Worm (Caenorhabditis elegans) whole organism, young adult: ENCODE measurements around the gene H35N09.1.
A peak's percentile ranks its signal among the peaks of the same experiment; 100 is the strongest.

ENCODE experiments used
- B0336.3 ChIP-seq: fragments of 200-800 bp; sonication (Bioruptor generic); IDR thresholded peaks from 2 replicates; pipeline ENCODE4 v1.3.6; 2022; ENCODE audit warnings: missing genetic modification characterization, missing compliant biosample characterization
- D2030.7 ChIP-seq: fragments of 200-800 bp; sonication (Bioruptor generic); IDR thresholded peaks from 2 replicates; pipeline ENCODE4 v1.3.6; 2022; ENCODE audit warnings: missing genetic modification reagents, missing genetic modification characterization, missing compliant biosample characterization
- F22D6.2 ChIP-seq: sonication (generic microtip); optimal IDR thresholded peaks from 2 replicates; lab custom pipeline; 2016; ENCODE audit warnings: mild to moderate bottlenecking, missing genetic modification characterization, missing compliant biosample characterization
- F39B2.1 ChIP-seq: fragments of 200-800 bp; sonication (Bioruptor generic); IDR thresholded peaks from 2 replicates; pipeline ENCODE4 v1.3.6; 2022; ENCODE audit warnings: missing genetic modification reagents, missing genetic modification characterization, missing compliant biosample characterization
- F57C9.4 ChIP-seq: sonication (generic microtip); optimal IDR thresholded peaks from 2 replicates; lab custom pipeline; 2017; ENCODE audit warnings: mild to moderate bottlenecking, missing genetic modification characterization, missing compliant biosample characterization
- T07F8.4 ChIP-seq: sonication (generic microtip); optimal IDR thresholded peaks from 2 replicates; lab custom pipeline; 2016; ENCODE audit warnings: mild to moderate bottlenecking, missing genetic modification characterization, moderate library complexity, missing compliant biosample characterization
- Y53G8AR.9 ChIP-seq: fragments of 200-800 bp; sonication (Bioruptor generic); conservative IDR thresholded peaks from 2 replicates; pipeline ENCODE4 v1.3.6; 2022; ENCODE audit warnings: missing genetic modification reagents, missing genetic modification characterization, missing compliant biosample characterization
- Y79H2A.3 ChIP-seq: fragments of 200-800 bp; sonication (Bioruptor generic); conservative IDR thresholded peaks from 2 replicates; pipeline ENCODE4 v1.3.6; 2022; ENCODE audit warnings: missing genetic modification reagents, missing genetic modification characterization, missing compliant biosample characterization
- aptf-2 ChIP-seq: fragments of 200-800 bp; sonication (Bioruptor generic); conservative IDR thresholded peaks from 2 replicates; pipeline ENCODE4 v1.3.6; 2022; ENCODE audit warnings: missing genetic modification reagents, missing genetic modification characterization, missing compliant biosample characterization
- atf-7 ChIP-seq: sonication (generic microtip); optimal IDR thresholded peaks from 2 replicates; lab custom pipeline; 2017; ENCODE audit warnings: mild to moderate bottlenecking, missing genetic modification characterization, missing compliant biosample characterization
- attf-5 ChIP-seq: fragments of 200-800 bp; sonication (Bioruptor generic); optimal IDR thresholded peaks from 2 replicates; lab custom pipeline; 2018; ENCODE audit warnings: mild to moderate bottlenecking, missing genetic modification characterization, missing compliant biosample characterization
- attf-6 ChIP-seq: fragments of 200-800 bp; sonication (Bioruptor generic); IDR thresholded peaks from 2 replicates; pipeline ENCODE4 v1.3.6; 2022; ENCODE audit warnings: missing genetic modification reagents, missing genetic modification characterization, missing compliant biosample characterization
- bed-1 ChIP-seq: fragments of 200-800 bp; sonication (Bioruptor generic); IDR thresholded peaks from 2 replicates; pipeline ENCODE4 v1.3.6; 2022; ENCODE audit warnings: missing genetic modification reagents, missing genetic modification characterization, missing compliant biosample characterization
- cebp-2 ChIP-seq: fragments of 200-800 bp; sonication (Bioruptor generic); IDR thresholded peaks from 2 replicates; pipeline ENCODE4 v1.3.6; 2022; ENCODE audit warnings: missing genetic modification characterization, missing compliant biosample characterization
- die-1 ChIP-seq: sonication (generic microtip); optimal IDR thresholded peaks from 2 replicates; lab custom pipeline; 2016; ENCODE audit warnings: missing genotype, mild to moderate bottlenecking, missing genetic modification characterization, missing compliant biosample characterization
- dpff-1 ChIP-seq: sonication (generic microtip); optimal IDR thresholded peaks from 2 replicates; lab custom pipeline; 2017; ENCODE audit warnings: mild to moderate bottlenecking, missing genetic modification characterization, missing compliant biosample characterization
- efl-1 ChIP-seq: fragments of 150-350 bp; optimal IDR thresholded peaks from 2 replicates; lab custom pipeline; 2014; ENCODE audit warnings: missing biosample characterization, missing genetic modification reagents, missing genetic modification characterization
- egl-44 ChIP-seq: fragments of 200-800 bp; sonication (Bioruptor generic); IDR thresholded peaks from 2 replicates; pipeline ENCODE4 v1.3.6; 2022; ENCODE audit warnings: missing genetic modification reagents, missing genetic modification characterization, missing compliant biosample characterization
- him-1 ChIP-seq: sonication (generic microtip); optimal IDR thresholded peaks from 2 replicates; lab custom pipeline; 2016; ENCODE audit warnings: missing genotype, missing genetic modification reagents, missing genetic modification characterization, missing compliant biosample characterization
- hlh-26 ChIP-seq: fragments of 200-800 bp; sonication (Bioruptor generic); conservative IDR thresholded peaks from 2 replicates; pipeline ENCODE4 v1.3.6; 2022; ENCODE audit warnings: missing genetic modification reagents, missing genetic modification characterization, missing compliant biosample characterization
- hmg-1.2 ChIP-seq: fragments of 200-800 bp; sonication (Bioruptor generic); IDR thresholded peaks from 2 replicates; pipeline ENCODE4 v1.3.6; 2022; ENCODE audit warnings: missing genetic modification reagents, missing genetic modification characterization, missing compliant biosample characterization
- hrde-1 ChIP-seq: sonication (generic microtip); optimal IDR thresholded peaks from 2 replicates; lab custom pipeline; 2016; ENCODE audit warnings: missing genetic modification characterization, mild to moderate bottlenecking, missing compliant biosample characterization, moderate library complexity, missing genotype, missing genetic modification reagents, borderline replicate concordance
- let-607 ChIP-seq, 2 experiments: fragments of 200-800 bp in 1 of 2; sonication (Bioruptor generic) in 1 of 2; sonication (generic microtip) in 1 of 2; optimal IDR thresholded peaks; 2 replicates each; lab custom pipeline; 2016 to 2018; ENCODE audit warnings: mild to moderate bottlenecking in 2 of 2, missing compliant biosample characterization in 2 of 2, missing genetic modification characterization in 2 of 2, moderate library complexity in 2 of 2, missing genotype in 1 of 2
- lin-35 ChIP-seq, 3 experiments: fragments of 150-350 bp in 2 of 3; sonication (generic microtip) in 1 of 3; optimal IDR thresholded peaks; 2 replicates each; lab custom pipeline; 2014 to 2018; ENCODE audit warnings: missing biosample characterization in 3 of 3, missing genetic modification characterization in 3 of 3, missing genetic modification reagents in 3 of 3
- lin-54 ChIP-seq: fragments of 200-800 bp; sonication (Bioruptor generic); optimal IDR thresholded peaks from 2 replicates; lab custom pipeline; 2018; ENCODE audit warnings: mild to moderate bottlenecking, missing genetic modification characterization, missing compliant biosample characterization
- madf-3 ChIP-seq: fragments of 200-800 bp; sonication (Bioruptor generic); IDR thresholded peaks from 2 replicates; pipeline ENCODE4 v1.3.6; 2022; ENCODE audit warnings: missing genetic modification reagents, missing genetic modification characterization, missing compliant biosample characterization
- madf-6 ChIP-seq: fragments of 200-800 bp; sonication (Bioruptor generic); IDR thresholded peaks from 2 replicates; pipeline ENCODE4 v1.3.6; 2022; ENCODE audit warnings: missing genetic modification reagents, missing genetic modification characterization, missing compliant biosample characterization
- mes-4 ChIP-seq: sonication (generic microtip); optimal IDR thresholded peaks from 2 replicates; lab custom pipeline; 2016; ENCODE audit warnings: missing genotype, missing genetic modification characterization, missing compliant biosample characterization
- nfya-1 ChIP-seq: sonication (generic microtip); optimal IDR thresholded peaks from 2 replicates; lab custom pipeline; 2017; ENCODE audit warnings: antibody characterized with exemption, missing compliant biosample characterization, missing genetic modification characterization, borderline replicate concordance; ENCODE audit not compliant: insufficient read depth
- nfyb-1 ChIP-seq: fragments of 200-800 bp; sonication (Bioruptor generic); IDR thresholded peaks from 2 replicates; pipeline ENCODE4 v1.3.6; 2022; ENCODE audit warnings: missing genetic modification reagents, missing genetic modification characterization, missing compliant biosample characterization
- nhr-27 ChIP-seq: fragments of 200-800 bp; sonication (Bioruptor generic); optimal IDR thresholded peaks from 2 replicates; lab custom pipeline; 2018; ENCODE audit warnings: mild to moderate bottlenecking, missing genetic modification characterization, moderate library complexity, missing compliant biosample characterization
- nhr-90 ChIP-seq: sonication (generic microtip); optimal IDR thresholded peaks from 2 replicates; lab custom pipeline; 2016; ENCODE audit warnings: missing genotype, mild to moderate bottlenecking, missing genetic modification characterization, missing compliant biosample characterization
- rcor-1 ChIP-seq: fragments of 200-800 bp; sonication (Bioruptor generic); IDR thresholded peaks from 2 replicates; pipeline ENCODE4 v1.3.6; 2022; ENCODE audit warnings: missing genetic modification reagents, missing genetic modification characterization, missing compliant biosample characterization
- rec-8 ChIP-seq, 2 experiments: sonication (generic microtip); optimal IDR thresholded peaks; 2 replicates each; lab custom pipeline; 2016; ENCODE audit warnings: mild to moderate bottlenecking in 2 of 2, missing genetic modification characterization in 2 of 2, missing genetic modification reagents in 2 of 2, missing genotype in 2 of 2, missing biosample characterization in 1 of 2, missing compliant biosample characterization in 1 of 2, moderate library complexity in 1 of 2
- rpc-1 ChIP-seq, 2 experiments: fragments of 150-350 bp in 1 of 2; sonication (generic microtip) in 1 of 2; optimal IDR thresholded peaks; 2 replicates each; lab custom pipeline; 2014 to 2018; ENCODE audit warnings: missing biosample characterization in 1 of 2, missing genetic modification characterization in 1 of 2, missing genetic modification reagents in 1 of 2, missing genotype in 1 of 2
- snpc-3.4 ChIP-seq: sonication (generic microtip); optimal IDR thresholded peaks from 2 replicates; lab custom pipeline; 2017; ENCODE audit warnings: missing genetic modification characterization, mild to moderate bottlenecking, missing compliant biosample characterization, antibody characterized with exemption, moderate library complexity, missing genotype, missing genetic modification reagents
- snpc-4 ChIP-seq, 5 experiments: fragments of 150-350 bp in 1 of 5; sonication (generic microtip) in 4 of 5; optimal IDR thresholded peaks; 2 replicates each; lab custom pipeline; 2014 to 2018; ENCODE audit warnings: missing genetic modification characterization in 5 of 5, missing biosample characterization in 3 of 5, antibody characterized with exemption in 2 of 5, mild to moderate bottlenecking in 2 of 5, missing compliant biosample characterization in 2 of 5, missing genotype in 2 of 5, moderate library complexity in 2 of 5, missing genetic modification reagents in 1 of 5
- sptf-2 ChIP-seq: fragments of 200-800 bp; sonication (Bioruptor generic); optimal IDR thresholded peaks from 2 replicates; lab custom pipeline; 2018; ENCODE audit warnings: mild to moderate bottlenecking, missing genetic modification characterization, missing compliant biosample characterization
- unc-62 ChIP-seq: fragments of 150-350 bp; optimal IDR thresholded peaks from 2 replicates; lab custom pipeline; 2014; ENCODE audit warnings: missing biosample characterization, missing genetic modification reagents, missing genetic modification characterization
- ztf-18 ChIP-seq: sonication (generic microtip); optimal IDR thresholded peaks from 2 replicates; lab custom pipeline; 2016; ENCODE audit warnings: missing genotype, mild to moderate bottlenecking, missing genetic modification characterization, missing compliant biosample characterization

Gene H35N09.1

DNA sequence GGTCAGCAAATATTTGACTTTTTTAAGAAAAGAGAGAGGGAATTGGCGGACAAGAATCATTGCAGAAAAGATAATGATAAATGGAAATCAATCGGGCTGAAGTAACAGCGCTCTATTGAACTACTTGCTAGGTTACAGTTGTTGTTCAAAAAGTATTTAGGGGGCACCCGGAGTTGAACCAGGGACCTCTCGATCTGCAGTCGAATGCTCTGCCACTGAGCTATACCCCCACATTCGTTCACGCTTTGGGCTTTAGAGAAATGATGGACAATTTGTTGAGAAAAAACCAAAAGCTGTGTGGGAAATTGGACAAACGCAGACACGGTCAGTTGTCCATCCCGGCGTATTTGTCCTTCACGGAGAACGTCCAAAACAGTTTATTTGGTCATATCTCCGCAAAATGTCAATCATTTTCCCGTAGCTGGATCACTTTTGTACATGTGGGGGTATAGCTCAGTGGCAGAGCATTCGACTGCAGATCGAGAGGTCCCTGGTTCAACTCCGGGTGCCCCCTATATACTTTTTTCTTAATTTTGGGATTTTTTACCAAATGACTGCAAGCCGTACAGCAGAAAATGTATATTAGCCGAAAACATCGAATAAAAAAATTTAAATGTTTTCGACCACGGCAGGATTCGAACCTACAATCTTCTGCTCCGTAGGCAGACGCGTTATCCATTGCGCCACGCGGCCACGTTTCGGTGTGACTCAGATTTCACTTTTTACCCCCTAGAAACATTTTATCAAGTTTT lies 18.9 kb downstream of the H35N09.1 start (continued):
- peak; percentile 64 for TF ChIP-seq nhr-90 (tag; lab: Kevin White, UChicago)
- TF ChIP-seq madf-6 (GFP tag; lab: Robert Waterston, UW): no peak
- peak; percentile 68; the same call in 1 of the 2 replicates for TF ChIP-seq Y53G8AR.9 (GFP tag; lab: Robert Waterston, UW)
- peak; percentile 80 for TF ChIP-seq D2030.7 (GFP tag; lab: Robert Waterston, UW)
- TF ChIP-seq hmg-1.2 (GFP tag; lab: Robert Waterston, UW): peak; percentile 69
- TF ChIP-seq F22D6.2 (tag; lab: Kevin White, UChicago): no peak
- TF ChIP-seq mes-4 (tag; lab: Kevin White, UChicago): no peak
- no peak for TF ChIP-seq hlh-26
- no peak for TF ChIP-seq lin-54 (GFP tag; lab: Kevin White, UChicago)
- peak; percentile 79 for TF ChIP-seq nfyb-1 (GFP tag; lab: Robert Waterston, UW)
- no peak for TF ChIP-seq Y79H2A.3 (GFP tag; lab: Robert Waterston, UW)
- peak; percentile 19 for TF ChIP-seq snpc-4 (GFP tag; optimal IDR thresholded peaks at IDR 0.05; lab: Kevin White, UChicago)
- TF ChIP-seq snpc-4 (tag; optimal IDR thresholded peaks at IDR 0.05; lab: Kevin White, UChicago): peak in 3 of 4 experiments; percentile 10 to 61 (median 43)
- peak; percentile 74 for TF ChIP-seq rpc-1 (optimal IDR thresholded peaks at IDR 0.05; lab: Kevin White, UChicago)
- TF ChIP-seq rpc-1 (tag; optimal IDR thresholded peaks at IDR 0.05; lab: Kevin White, UChicago): peak; percentile 91
- TF ChIP-seq attf-6 (GFP tag; lab: Robert Waterston, UW): no peak
- peak; percentile 56 for TF ChIP-seq sptf-2 (GFP tag; lab: Kevin White, UChicago)
- TF ChIP-seq hrde-1 (tag; lab: Kevin White, UChicago): no peak
- peak; percentile 58; the same call in 1 of the 2 replicates for TF ChIP-seq rcor-1 (GFP tag; lab: Robert Waterston, UW)
- TF ChIP-seq lin-35 (GFP tag; optimal IDR thresholded peaks at IDR 0.05; lab: Kevin White, UChicago): peak in 1 of 3 experiments; percentile 11
- no peak for TF ChIP-seq egl-44 (GFP tag; lab: Robert Waterston, UW)
- TF ChIP-seq cebp-2 (GFP tag; lab: Robert Waterston, UW): no peak

DNA sequence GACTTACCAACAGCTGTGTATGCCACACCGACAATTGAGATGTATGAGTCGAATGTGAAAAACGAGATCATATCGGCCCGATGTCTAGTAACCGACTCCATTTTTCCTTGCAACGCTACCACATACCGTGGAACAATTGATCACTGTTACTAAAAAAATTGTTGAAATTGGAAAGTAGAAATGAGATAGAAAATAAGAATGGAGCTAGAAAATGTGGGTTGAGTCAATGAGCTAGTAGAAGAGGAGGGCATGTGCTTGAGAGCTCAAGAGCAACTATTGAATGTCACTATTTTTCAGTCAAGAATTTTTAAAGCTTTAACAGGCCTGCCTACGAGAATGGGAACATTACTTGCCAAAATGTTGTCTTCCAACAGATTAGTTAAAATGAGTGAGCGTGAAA lies 20.0 kb downstream of the H35N09.1 start, which contains the start of gene K01A12.3:
K01A12.3 (minus strand) TSS at position 101 of the 400 bp plus-strand sequence.
- TF ChIP-seq D2030.7 (GFP tag; lab: Robert Waterston, UW) (no peak), nhr-27 (tag; lab: Kevin White, UChicago) (no peak)

DNA sequence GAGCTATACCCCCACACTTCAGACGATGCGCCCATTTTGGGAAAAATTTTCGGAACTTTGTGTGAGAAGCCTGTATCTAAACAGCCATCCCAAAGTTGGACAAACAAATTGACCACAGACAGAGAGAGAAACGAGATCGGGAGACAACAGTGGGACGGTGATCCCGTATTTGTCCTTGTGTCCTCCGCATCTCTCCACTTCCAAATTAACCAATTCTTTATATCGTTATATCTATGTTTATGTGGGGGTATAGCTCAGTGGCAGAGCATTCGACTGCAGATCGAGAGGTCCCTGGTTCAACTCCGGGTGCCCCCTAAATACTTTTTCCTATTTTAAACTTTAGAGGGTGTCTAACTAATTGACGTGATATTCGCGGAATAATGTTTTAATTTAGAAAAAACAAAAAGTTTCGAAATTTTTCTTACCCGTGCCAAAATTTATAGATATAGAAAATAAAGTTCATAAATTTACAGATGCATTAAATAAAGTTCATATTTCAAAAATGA lies 33.6 kb downstream of the H35N09.1 start:
- no peak for TF ChIP-seq unc-62 (GFP tag; lab: Kevin White, UChicago)
- peak; percentile 54 to 61 for TF ChIP-seq rec-8 (tag; optimal IDR thresholded peaks at IDR 0.05; lab: Kevin White, UChicago)
- TF ChIP-seq snpc-3.4: peak; percentile 29
- TF ChIP-seq ztf-18 (tag; lab: Kevin White, UChicago): peak; percentile 57
- no peak for TF ChIP-seq F57C9.4
- peak; percentile 35; the same call in 1 of the 2 replicates for TF ChIP-seq rcor-1 (GFP tag; lab: Robert Waterston, UW)
- no peak for TF ChIP-seq bed-1
- peak; percentile 91 for TF ChIP-seq die-1 (tag; lab: Kevin White, UChicago)
- TF ChIP-seq nhr-90 (tag; lab: Kevin White, UChicago): peak; percentile 70
- TF ChIP-seq attf-5 (GFP tag; lab: Kevin White, UChicago): peak; percentile 26
- TF ChIP-seq atf-7: peak; percentile 49
- no peak for TF ChIP-seq aptf-2 (GFP tag; lab: Robert Waterston, UW)
- TF ChIP-seq let-607 (tag; optimal IDR thresholded peaks at IDR 0.05; lab: Kevin White, UChicago): peak in 1 of 2 experiments; percentile 42
- TF ChIP-seq hrde-1 (tag; lab: Kevin White, UChicago): peak; percentile 26
- no peak for TF ChIP-seq madf-3
- peak; percentile 35 for TF ChIP-seq him-1 (tag; lab: Kevin White, UChicago)
- TF ChIP-seq lin-35 (GFP tag; optimal IDR thresholded peaks at IDR 0.05; lab: Kevin White, UChicago): peak in 1 of 3 experiments; percentile 14
- TF ChIP-seq hmg-1.2 (GFP tag; lab: Robert Waterston, UW): peak; percentile 71
- TF ChIP-seq nfya-1 (tag; lab: Kevin White, UChicago): no peak
- peak; percentile 62 for TF ChIP-seq T07F8.4
- TF ChIP-seq B0336.3 (GFP tag; lab: Robert Waterston, UW): no peak
- peak; percentile 33 for TF ChIP-seq sptf-2 (GFP tag; lab: Kevin White, UChicago)
- no peak for TF ChIP-seq dpff-1 (tag; lab: Kevin White, UChicago)
- TF ChIP-seq F39B2.1 (GFP tag; lab: Robert Waterston, UW): no peak; the same call in 1 of the 2 replicates
- no peak for TF ChIP-seq efl-1
